Worm (Caenorhabditis elegans): Measurements from ENCODE around the gene Y53F4B.10.
A peak's percentile ranks its signal among the peaks of the same experiment; 100 is the strongest.

Y53F4B.10 gene

DNA sequence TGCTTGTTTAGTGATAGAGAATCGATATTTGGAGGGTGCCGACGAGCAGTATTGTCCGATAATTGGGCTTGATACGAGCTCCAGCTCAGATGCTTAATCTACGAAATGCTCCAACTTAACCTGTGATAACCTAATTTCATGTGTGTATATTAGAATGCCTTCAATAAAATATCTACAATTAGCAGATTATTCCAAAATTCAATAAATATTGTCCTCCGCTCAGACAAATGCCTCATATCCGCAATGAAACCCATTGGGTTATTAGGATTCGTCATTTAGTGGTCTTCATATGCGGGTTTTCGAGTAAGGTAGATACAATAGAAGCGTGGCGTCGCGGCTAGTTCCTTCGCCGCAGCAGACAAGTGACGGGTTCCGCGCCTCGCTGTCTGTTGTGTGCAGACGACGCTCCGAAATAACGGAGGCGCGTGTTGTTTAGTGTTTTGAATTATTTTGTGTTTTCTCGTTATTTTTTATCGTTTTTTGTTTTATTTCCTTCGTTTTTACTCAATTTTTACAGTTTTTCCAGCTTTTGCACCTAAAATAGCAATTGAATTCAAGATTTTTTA, 22.4 kb upstream of the Y53F4B.10 start, which contains the start of gene cmtr-1 (continued):
- TF ChIP-seq lsy-2 (tag; optimal IDR thresholded peaks at IDR 0.05): peak; percentile 92 to 96
- TF ChIP-seq ceh-63 (GFP tag; optimal IDR thresholded peaks at IDR 0.05): peak; percentile 89
- peak; percentile 96 for TF ChIP-seq isw-1 (GFP tag; IDR thresholded peaks at IDR 0.05)
- peak; percentile 70 for TF ChIP-seq unc-98 (GFP tag; IDR thresholded peaks at IDR 0.05)
- TF ChIP-seq C04F5.9 (tag; optimal IDR thresholded peaks at IDR 0.05): peak; percentile 91
- peak; percentile 99 for TF ChIP-seq nhr-47 (tag; optimal IDR thresholded peaks at IDR 0.05)
- peak; percentile 97 for TF ChIP-seq lin-14 (GFP tag; optimal IDR thresholded peaks at IDR 0.05)
- peak; percentile 93 to 94 for TF ChIP-seq efl-1 (optimal IDR thresholded peaks at IDR 0.05)
- peak; percentile 87 to 99 for TF ChIP-seq efl-1 (GFP tag; optimal IDR thresholded peaks at IDR 0.05 in 1 of 2)
- TF ChIP-seq unc-130 (tag; optimal IDR thresholded peaks at IDR 0.05): peak; percentile 93
- TF ChIP-seq mef-2 (tag; optimal IDR thresholded peaks at IDR 0.05): peak; percentile 56
- TF ChIP-seq rnt-1 (tag; optimal IDR thresholded peaks at IDR 0.05): peak; percentile 97
- peak; percentile 97 for TF ChIP-seq mab-9 (GFP tag; IDR thresholded peaks at IDR 0.05)
- TF ChIP-seq aly-2 (tag; optimal IDR thresholded peaks at IDR 0.05): peak; percentile 90
- TF ChIP-seq nhr-71 (tag; optimal IDR thresholded peaks at IDR 0.05): peak; percentile 99
- TF ChIP-seq elt-2 (tag; optimal IDR thresholded peaks at IDR 0.05): peak; percentile 95
- no peak for TF ChIP-seq pag-3 (tag; optimal IDR thresholded peaks at IDR 0.05; ENCODE audit: borderline replicate concordance, insufficient read depth)
- no peak for TF ChIP-seq hlh-17 (GFP tag; optimal IDR thresholded peaks at IDR 0.05; ENCODE audit: borderline replicate concordance)
- no peak for TF ChIP-seq nhr-76 (tag; optimal IDR thresholded peaks at IDR 0.05)
- TF ChIP-seq lin-39 (tag; optimal IDR thresholded peaks at IDR 0.05): peak; percentile 95
- peak; percentile 86 for TF ChIP-seq C34B4.2 (tag; optimal IDR thresholded peaks at IDR 0.05)
- peak; percentile 51 for TF ChIP-seq ceh-90 (tag; optimal IDR thresholded peaks at IDR 0.05)
- peak; percentile 97 for TF ChIP-seq egl-13 (tag; optimal IDR thresholded peaks at IDR 0.05)
- TF ChIP-seq sup-37 (GFP tag; optimal IDR thresholded peaks at IDR 0.05): peak; percentile 98
- peak; percentile 99 for TF ChIP-seq nhr-20 (tag; optimal IDR thresholded peaks at IDR 0.05)
- peak; percentile 97 for TF ChIP-seq ztf-4 (tag; optimal IDR thresholded peaks at IDR 0.05)
- peak; percentile 87 for TF ChIP-seq efl-3 (GFP tag; optimal IDR thresholded peaks at IDR 0.05)
- no peak for TF ChIP-seq unc-30 (tag; optimal IDR thresholded peaks at IDR 0.05)
- peak; percentile 69 for TF ChIP-seq aha-1 (tag; optimal IDR thresholded peaks at IDR 0.05)
- TF ChIP-seq nhr-28 (tag; optimal IDR thresholded peaks at IDR 0.05): no peak
- TF ChIP-seq nhr-19 (GFP tag; conservative IDR thresholded peaks at IDR 0.05): peak; percentile 99
- TF ChIP-seq lin-13 (GFP tag; optimal IDR thresholded peaks at IDR 0.05): peak; percentile 96
- peak; percentile 99 for TF ChIP-seq dsc-1 (tag; optimal IDR thresholded peaks at IDR 0.05)
- peak; percentile 99 for TF ChIP-seq swsn-7 (tag; optimal IDR thresholded peaks at IDR 0.05)
- peak; percentile 85 for TF ChIP-seq fkh-4 (tag; optimal IDR thresholded peaks at IDR 0.05; ENCODE audit: borderline replicate concordance)
- TF ChIP-seq fkh-10 (GFP tag; optimal IDR thresholded peaks at IDR 0.05): peak; percentile 71
- peak; percentile 99 for TF ChIP-seq snu-23 (GFP tag; optimal IDR thresholded peaks at IDR 0.05)
- peak; percentile 76 for TF ChIP-seq nhr-11 (tag; optimal IDR thresholded peaks at IDR 0.05)
- TF ChIP-seq irx-1 (tag; optimal IDR thresholded peaks at IDR 0.05): peak; percentile 96
- TF ChIP-seq egl-27 (tag; optimal IDR thresholded peaks at IDR 0.05): peak; percentile 7 to 59
- peak; percentile 85 to 91 (median 89) for TF ChIP-seq dpl-1 (GFP tag; optimal IDR thresholded peaks at IDR 0.05)
- peak; percentile 92 for TF ChIP-seq hpl-2 (GFP tag; optimal IDR thresholded peaks at IDR 0.05)
- TF ChIP-seq ztf-11 (tag; optimal IDR thresholded peaks at IDR 0.05): peak; percentile 38 to 97
- TF ChIP-seq tbx-2 (tag; optimal IDR thresholded peaks at IDR 0.05): peak; percentile 98
- TF ChIP-seq blmp-1 (tag; optimal IDR thresholded peaks at IDR 0.05): peak; percentile 44
- TF ChIP-seq mdl-1 (tag; optimal IDR thresholded peaks at IDR 0.05): peak; percentile 57 to 88
- no peak for TF ChIP-seq pqm-1 (tag; optimal IDR thresholded peaks at IDR 0.05)
